Worm (Caenorhabditis elegans): ENCODE data around the gene W08G11.3.

DNA sequence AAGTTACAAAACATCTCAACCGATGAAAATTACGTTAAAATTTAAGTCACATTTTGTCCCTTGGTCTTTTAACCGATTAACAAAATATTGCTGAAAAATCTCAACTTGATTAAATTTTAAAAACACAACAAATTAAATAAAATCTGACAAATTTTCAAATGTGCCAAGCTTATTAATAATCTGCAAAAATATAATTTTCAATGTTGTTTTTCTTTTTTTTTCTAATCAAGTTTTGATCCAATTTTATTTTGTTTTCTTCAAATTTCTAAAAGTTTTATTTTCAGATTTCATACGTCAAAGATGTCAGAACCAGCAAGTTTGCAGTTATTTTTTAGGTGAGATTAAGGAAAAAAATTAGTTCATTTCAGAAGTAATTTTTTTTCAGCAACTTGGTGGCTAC is 31.2 kb upstream of the W08G11.3 start, which contains the start of gene srw-87:
- TF ChIP-seq T22C8.4 (GFP tag; IDR thresholded peaks at IDR 0.05) (no peak), ztf-23 (GFP tag; IDR thresholded peaks at IDR 0.05) (no peak), med-1 (GFP tag; optimal IDR thresholded peaks at IDR 0.05; ENCODE audit: insufficient read depth) (no peak), ref-1 (GFP tag; conservative IDR thresholded peaks at IDR 0.05) (no peak)
